Worm (Caenorhabditis elegans) whole organism, L4 larva: ENCODE measurements around the gene srw-107.

Experiments used
- D1046.2 ChIP-seq: fragments of 200-800 bp; sonication (Bioruptor generic); IDR thresholded peaks from 2 replicates; pipeline ENCODE4 v1.3.6; 2022; ENCODE audit warnings: missing genetic modification characterization, missing compliant biosample characterization
- F10B5.3 ChIP-seq: sonication (generic microtip); optimal IDR thresholded peaks from 2 replicates; lab custom pipeline; 2016; ENCODE audit warnings: mild to moderate bottlenecking, missing genetic modification characterization, missing compliant biosample characterization
- F49E8.2 ChIP-seq: sonication (generic microtip); optimal IDR thresholded peaks from 2 replicates; lab custom pipeline; 2016; ENCODE audit warnings: missing compliant biosample characterization, mild to moderate bottlenecking, missing genetic modification characterization, borderline replicate concordance
- Y105C5A.15 ChIP-seq: fragments of 200-800 bp; sonication (Bioruptor generic); IDR thresholded peaks from 2 replicates; pipeline ENCODE4 v1.3.6; 2022; ENCODE audit warnings: missing genetic modification characterization, missing compliant biosample characterization
- Y75B8A.6 ChIP-seq: fragments of 200-800 bp; sonication (Bioruptor generic); IDR thresholded peaks from 2 replicates; pipeline ENCODE4 v1.3.6; 2022; ENCODE audit warnings: missing genetic modification reagents, missing genetic modification characterization, missing compliant biosample characterization
- aha-1 ChIP-seq: fragments of 150-350 bp; peaks from one replicate; lab custom pipeline; 2014; ENCODE audit warnings: missing biosample characterization, missing genetic modification characterization
- aly-2 ChIP-seq: sonication (generic microtip); optimal IDR thresholded peaks from 2 replicates; lab custom pipeline; 2018; ENCODE audit warnings: missing biosample characterization, missing genetic modification characterization
- ama-1 ChIP-seq: fragments of 150-350 bp; optimal IDR thresholded peaks from 2 replicates; lab custom pipeline; 2014; ENCODE audit warnings: inconsistent platforms, mixed read lengths
- ceh-28 ChIP-seq: fragments of 150-350 bp; optimal IDR thresholded peaks from 2 replicates; lab custom pipeline; 2014; ENCODE audit warnings: missing biosample characterization, missing genetic modification reagents, missing genetic modification characterization
- ceh-32 ChIP-seq: sonication (generic microtip); optimal IDR thresholded peaks from 2 replicates; lab custom pipeline; 2016; ENCODE audit warnings: mild to moderate bottlenecking, missing genetic modification characterization, missing compliant biosample characterization; ENCODE audit not compliant: poor library complexity
- ceh-44 ChIP-seq: fragments of 200-800 bp; sonication (Bioruptor generic); IDR thresholded peaks from 2 replicates; pipeline ENCODE4 v1.3.6; 2022; ENCODE audit warnings: missing genetic modification reagents, missing genetic modification characterization, missing compliant biosample characterization
- daf-16 ChIP-seq, 3 experiments: sonication (generic microtip); optimal IDR thresholded peaks; 2 replicates each; lab custom pipeline; 2016 to 2017; ENCODE audit warnings: missing genetic modification characterization in 3 of 3, missing genetic modification reagents in 3 of 3, mild to moderate bottlenecking in 2 of 3, missing compliant biosample characterization in 2 of 3, missing biosample characterization in 1 of 3, moderate library complexity in 1 of 3
- dmd-6 ChIP-seq: fragments of 200-800 bp; sonication (Bioruptor generic); IDR thresholded peaks from 2 replicates; pipeline ENCODE4 v1.3.6; 2022; ENCODE audit warnings: missing genetic modification reagents, missing genetic modification characterization, missing compliant biosample characterization
- dpl-1 ChIP-seq: fragments of 150-350 bp; optimal IDR thresholded peaks from 2 replicates; lab custom pipeline; 2014; ENCODE audit warnings: missing biosample characterization, missing genetic modification reagents, missing genetic modification characterization
- dve-1 ChIP-seq: sonication (generic microtip); optimal IDR thresholded peaks from 2 replicates; lab custom pipeline; 2017; ENCODE audit warnings: antibody characterized with exemption, mild to moderate bottlenecking, missing genetic modification characterization, missing compliant biosample characterization; ENCODE audit not compliant: insufficient read depth
- egl-43 ChIP-seq: fragments of 200-800 bp; sonication (Bioruptor generic); IDR thresholded peaks from 2 replicates; pipeline ENCODE4 v1.3.6; 2022; ENCODE audit warnings: missing genetic modification reagents, missing genetic modification characterization, missing compliant biosample characterization
- hlh-11 ChIP-seq: fragments of 200-800 bp; sonication (Bioruptor generic); optimal IDR thresholded peaks from 2 replicates; lab custom pipeline; 2018; ENCODE audit warnings: mild to moderate bottlenecking, missing genetic modification characterization, missing compliant biosample characterization
- hlh-30 ChIP-seq: sonication (generic microtip); optimal IDR thresholded peaks from 2 replicates; lab custom pipeline; 2017; ENCODE audit warnings: antibody characterized with exemption, mild to moderate bottlenecking, missing genetic modification characterization, missing compliant biosample characterization; ENCODE audit not compliant: insufficient read depth
- lim-7 ChIP-seq: fragments of 200-800 bp; sonication (Bioruptor generic); IDR thresholded peaks from 2 replicates; pipeline ENCODE4 v1.3.6; 2022; ENCODE audit warnings: missing genetic modification characterization, missing compliant biosample characterization
- lin-1 ChIP-seq: fragments of 200-800 bp; sonication (Bioruptor generic); IDR thresholded peaks from 2 replicates; pipeline ENCODE4 v1.3.6; 2022; ENCODE audit warnings: missing genetic modification reagents, missing genetic modification characterization, missing compliant biosample characterization
- lin-29 ChIP-seq: fragments of 200-800 bp; sonication (Bioruptor generic); IDR thresholded peaks from 2 replicates; pipeline ENCODE4 v1.3.6; 2022; ENCODE audit warnings: missing genetic modification reagents, missing genetic modification characterization, missing compliant biosample characterization
- lir-3 ChIP-seq: sonication (generic microtip); optimal IDR thresholded peaks from 2 replicates; lab custom pipeline; 2016; ENCODE audit warnings: mild to moderate bottlenecking, missing genetic modification characterization, missing compliant biosample characterization
- lsy-2 ChIP-seq, 2 experiments: fragments of 150-350 bp in 1 of 2; sonication (generic microtip) in 1 of 2; optimal IDR thresholded peaks; 2 replicates each; lab custom pipeline; 2014 to 2017; ENCODE audit warnings: missing biosample characterization in 2 of 2, missing genetic modification characterization in 2 of 2
- mxl-2 ChIP-seq: fragments of 200-800 bp; sonication (Bioruptor generic); conservative IDR thresholded peaks from 2 replicates; pipeline ENCODE4 v1.3.6; 2022; ENCODE audit warnings: missing genetic modification reagents, missing genetic modification characterization, missing compliant biosample characterization
- nhr-102 ChIP-seq: sonication (generic microtip); optimal IDR thresholded peaks from 2 replicates; lab custom pipeline; 2016; ENCODE audit warnings: mild to moderate bottlenecking, missing genetic modification characterization, moderate library complexity, missing compliant biosample characterization
- nhr-11 ChIP-seq: fragments of 150-350 bp; optimal IDR thresholded peaks from 2 replicates; lab custom pipeline; 2014; ENCODE audit warnings: missing biosample characterization, missing genetic modification characterization
- nhr-28 ChIP-seq: fragments of 150-350 bp; optimal IDR thresholded peaks from 2 replicates; lab custom pipeline; 2014; ENCODE audit warnings: missing biosample characterization, missing genetic modification characterization
- nhr-77 ChIP-seq: fragments of 150-350 bp; optimal IDR thresholded peaks from 2 replicates; lab custom pipeline; 2014; ENCODE audit warnings: missing biosample characterization, missing genetic modification characterization
- php-3 ChIP-seq: fragments of 200-800 bp; sonication (Bioruptor generic); IDR thresholded peaks from 2 replicates; pipeline ENCODE4 v1.3.6; 2022; ENCODE audit warnings: missing genetic modification reagents, missing genetic modification characterization, missing compliant biosample characterization
- pqm-1 ChIP-seq: sonication (generic microtip); optimal IDR thresholded peaks from 2 replicates; lab custom pipeline; 2017; ENCODE audit warnings: missing biosample characterization, missing genetic modification characterization
- sdz-12 ChIP-seq: fragments of 200-800 bp; sonication (Bioruptor generic); optimal IDR thresholded peaks from 2 replicates; lab custom pipeline; 2018; ENCODE audit warnings: mild to moderate bottlenecking, missing genetic modification characterization, missing compliant biosample characterization
- snpc-1.2 ChIP-seq: fragments of 200-800 bp; sonication (Bioruptor generic); IDR thresholded peaks from 2 replicates; pipeline ENCODE4 v1.3.6; 2022; ENCODE audit warnings: missing genetic modification reagents, missing genetic modification characterization, missing compliant biosample characterization
- tag-97 ChIP-seq: fragments of 200-800 bp; sonication (Bioruptor generic); IDR thresholded peaks from 2 replicates; pipeline ENCODE4 v1.3.6; 2022; ENCODE audit warnings: missing genetic modification characterization, missing compliant biosample characterization
- tra-1 ChIP-seq: fragments of 200-800 bp; sonication (Bioruptor generic); IDR thresholded peaks from 2 replicates; pipeline ENCODE4 v1.3.6; 2022; ENCODE audit warnings: missing genetic modification reagents, missing genetic modification characterization, missing compliant biosample characterization
- unc-130 ChIP-seq: sonication (generic microtip); optimal IDR thresholded peaks from 2 replicates; lab custom pipeline; 2016; ENCODE audit warnings: missing genetic modification reagents, missing genetic modification characterization, missing compliant biosample characterization
- unc-62 ChIP-seq, 3 experiments: fragments of 150-350 bp in 1 of 3; sonication (generic microtip); optimal IDR thresholded peaks in 2 of 3; peaks in 1 of 3; 1 replicate in 1 of 3; 2 replicates in 2 of 3; lab custom pipeline; 2014 to 2017; ENCODE audit warnings: missing biosample characterization in 3 of 3, missing genetic modification characterization in 3 of 3, missing genetic modification reagents in 3 of 3, missing genotype in 1 of 3
- vab-7 ChIP-seq: fragments of 200-800 bp; sonication (Bioruptor generic); IDR thresholded peaks from 2 replicates; pipeline ENCODE4 v1.3.6; 2022; ENCODE audit warnings: missing genetic modification reagents, missing genetic modification characterization, missing compliant biosample characterization
- zag-1 ChIP-seq: fragments of 150-350 bp; optimal IDR thresholded peaks from 2 replicates; lab custom pipeline; 2014; ENCODE audit warnings: missing biosample characterization, missing genetic modification characterization
- ztf-11 ChIP-seq: fragments of 150-350 bp; optimal IDR thresholded peaks from 2 replicates; lab custom pipeline; 2014; ENCODE audit warnings: missing biosample characterization, missing genetic modification characterization

The srw-107 gene

ce11 chrV:483289-483795 lies 38.1 kb downstream of the srw-107 start, which contains the start of gene nhr-130:
nhr-130 (minus strand) TSS chrV:483339.
- TF ChIP-seq pqm-1 (tag; lab: Kevin White, UChicago) (peak; percentile 81), unc-62 (GFP tag; optimal IDR thresholded peaks at IDR 0.05 in 1 of 2; lab: Kevin White, UChicago) (no peak), unc-62 (tag; optimal IDR thresholded peaks at IDR 0.05; lab: Kevin White, UChicago) (no peak), nhr-28 (tag; lab: Kevin White, UChicago) (peak; percentile 91), php-3 (GFP tag; lab: Robert Waterston, UW) (peak; percentile 80), lim-7 (no peak), aha-1 (tag; lab: Kevin White, UChicago) (peak; percentile 46), lin-29 (GFP tag; lab: Robert Waterston, UW) (no peak), dve-1 (tag; lab: Kevin White, UChicago) (peak; percentile 65), nhr-77 (tag; lab: Kevin White, UChicago) (peak; percentile 48), Y75B8A.6 (GFP tag; lab: Robert Waterston, UW) (no peak), nhr-102 (tag; lab: Kevin White, UChicago) (peak; percentile 1), ceh-28 (tag; lab: Kevin White, UChicago) (no peak), dmd-6 (GFP tag; lab: Robert Waterston, UW) (peak; percentile 57), hlh-11 (tag; lab: Kevin White, UChicago) (peak; percentile 31), daf-16 (GFP tag; optimal IDR thresholded peaks at IDR 0.05; lab: Kevin White, UChicago) (no peak), daf-16 (tag; optimal IDR thresholded peaks at IDR 0.05; lab: Kevin White, UChicago) (peak; percentile 86)

ce11 chrV:482860-483259 lies 38.6 kb downstream of the srw-107 start:
- 0 out of 2 replicates have a peak, but pooled peaks have one; percentile 24 for TF ChIP-seq dmd-6 (GFP tag; lab: Robert Waterston, UW)
- no peak for TF ChIP-seq D1046.2 (GFP tag; lab: Robert Waterston, UW)
- TF ChIP-seq, all 104 proteins: peak for 1

- TF ChIP-seq ceh-32 (no peak), dmd-6 (GFP tag; lab: Robert Waterston, UW) (peak; percentile 60), unc-62 (GFP tag; optimal IDR thresholded peaks at IDR 0.05 in 1 of 2; lab: Kevin White, UChicago) (peak in 1 of 2 experiments; percentile 97), unc-62 (tag; optimal IDR thresholded peaks at IDR 0.05; lab: Kevin White, UChicago) (no peak), aha-1 (tag; lab: Kevin White, UChicago) (peak; percentile 38), zag-1 (tag; lab: Kevin White, UChicago) (no peak)
These were observed 42.4 kb downstream of the srw-107 start for ce11 chrV:479046-479445.

- TF ChIP-seq tra-1 (GFP tag; lab: Robert Waterston, UW) (no peak), nhr-77 (tag; lab: Kevin White, UChicago) (peak; percentile 24), egl-43 (GFP tag; lab: Robert Waterston, UW) (no peak), dve-1 (tag; lab: Kevin White, UChicago) (peak; percentile 36), lin-29 (GFP tag; lab: Robert Waterston, UW) (no peak), daf-16 (GFP tag; optimal IDR thresholded peaks at IDR 0.05; lab: Kevin White, UChicago) (no peak), daf-16 (tag; optimal IDR thresholded peaks at IDR 0.05; lab: Kevin White, UChicago) (peak; percentile 63), aly-2 (tag; lab: Kevin White, UChicago) (no peak), nhr-28 (tag; lab: Kevin White, UChicago) (peak; percentile 91), mxl-2 (GFP tag; lab: Robert Waterston, UW) (no peak), hlh-11 (tag; lab: Kevin White, UChicago) (peak; percentile 50), snpc-1.2 (GFP tag; lab: Robert Waterston, UW) (no peak), ztf-11 (tag; lab: Kevin White, UChicago) (no peak), unc-130 (no peak), dmd-6 (GFP tag; lab: Robert Waterston, UW) (peak; percentile 87), pqm-1 (tag; lab: Kevin White, UChicago) (peak; percentile 68), lin-1 (GFP tag; lab: Robert Waterston, UW) (0 out of 2 replicates have a peak, but pooled peaks have one; percentile 12)
These were observed 43.7 kb downstream of the srw-107 start, which contains the start of gene nhr-55 for ce11 chrV:477664-478212. nhr-55 (plus strand) TSS chrV:478162.

ce11 chrV:474516-474915 lies 46.9 kb downstream of the srw-107 start, which contains the start of gene nhr-99:
nhr-99 (plus strand) TSS chrV:474778.
- TF ChIP-seq ama-1: no peak
- no peak for TF ChIP-seq lir-3 (tag; lab: Kevin White, UChicago)
- no peak for TF ChIP-seq ceh-44 (GFP tag; lab: Robert Waterston, UW)
- TF ChIP-seq lsy-2 (tag; optimal IDR thresholded peaks at IDR 0.05; lab: Kevin White, UChicago): no peak
- TF ChIP-seq unc-62 (GFP tag; optimal IDR thresholded peaks at IDR 0.05 in 1 of 2; lab: Kevin White, UChicago): no peak
- no peak for TF ChIP-seq unc-62 (tag; optimal IDR thresholded peaks at IDR 0.05; lab: Kevin White, UChicago)
- no peak for TF ChIP-seq F49E8.2 (tag; lab: Kevin White, UChicago)
- no peak for TF ChIP-seq Y105C5A.15 (GFP tag; lab: Robert Waterston, UW)
- TF ChIP-seq tag-97 (GFP tag; lab: Robert Waterston, UW): no peak
- peak; percentile 79 for TF ChIP-seq dmd-6 (GFP tag; lab: Robert Waterston, UW)
- TF ChIP-seq hlh-30 (tag; lab: Kevin White, UChicago): peak; percentile 39
- TF ChIP-seq F10B5.3 (tag; lab: Kevin White, UChicago): no peak
- no peak for TF ChIP-seq sdz-12
- TF ChIP-seq vab-7 (GFP tag; lab: Robert Waterston, UW): no peak
- no peak for TF ChIP-seq dpl-1 (GFP tag; lab: Kevin White, UChicago)
- TF ChIP-seq nhr-11 (tag; lab: Kevin White, UChicago): no peak
